Worm (Caenorhabditis elegans): ENCODE measurements around the gene C05D10.4.
A peak's percentile ranks its signal among the peaks of the same experiment; 100 is the strongest.

C05D10.4 gene

ce11 chrIII:6138457-6138856 lies 35.8 kb upstream of the C05D10.4 start:
- TF ChIP-seq nhr-76 (tag; optimal IDR thresholded peaks at IDR 0.05) (no peak), nhr-19 (GFP tag; conservative IDR thresholded peaks at IDR 0.05) (peak; percentile 39; the same call in 1 of the 2 replicates), rnt-1 (tag; optimal IDR thresholded peaks at IDR 0.05) (peak; percentile 50), dpl-1 (GFP tag; optimal IDR thresholded peaks at IDR 0.05) (no peak), lin-14 (GFP tag; optimal IDR thresholded peaks at IDR 0.05) (peak; percentile 86), ces-1 (GFP tag; optimal IDR thresholded peaks at IDR 0.05) (no peak), nhr-71 (tag; optimal IDR thresholded peaks at IDR 0.05) (peak; percentile 56), aly-2 (tag; optimal IDR thresholded peaks at IDR 0.05) (no peak), C04F5.9 (tag; optimal IDR thresholded peaks at IDR 0.05) (no peak), mef-2 (tag; optimal IDR thresholded peaks at IDR 0.05) (no peak), hpl-2 (GFP tag; optimal IDR thresholded peaks at IDR 0.05) (no peak), jun-1 (tag; optimal IDR thresholded peaks at IDR 0.05) (no peak), unc-62 (GFP tag; optimal IDR thresholded peaks at IDR 0.05) (no peak), ztf-4 (tag; optimal IDR thresholded peaks at IDR 0.05) (no peak), alr-1 (tag; optimal IDR thresholded peaks at IDR 0.05; ENCODE audit: borderline replicate concordance) (no peak), ceh-8 (GFP tag; optimal IDR thresholded peaks at IDR 0.05) (no peak), Y116A8C.19 (tag; optimal IDR thresholded peaks at IDR 0.05; ENCODE audit: borderline replicate concordance) (no peak), mdl-1 (tag; optimal IDR thresholded peaks at IDR 0.05) (no peak), pag-3 (tag; optimal IDR thresholded peaks at IDR 0.05; ENCODE audit: borderline replicate concordance, insufficient read depth) (peak; percentile 62), C34B4.2 (tag; optimal IDR thresholded peaks at IDR 0.05) (no peak), irx-1 (tag; optimal IDR thresholded peaks at IDR 0.05) (no peak), fos-1 (tag; optimal IDR thresholded peaks at IDR 0.05) (no peak), pqm-1 (tag; optimal IDR thresholded peaks at IDR 0.05) (no peak), snu-23 (GFP tag; optimal IDR thresholded peaks at IDR 0.05) (peak; percentile 6), ztf-11 (tag; optimal IDR thresholded peaks at IDR 0.05) (no peak), nhr-12 (tag; optimal IDR thresholded peaks at IDR 0.05) (no peak), hlh-4 (tag; optimal IDR thresholded peaks at IDR 0.05) (no peak), nhr-47 (tag; optimal IDR thresholded peaks at IDR 0.05) (peak; percentile 18), xbp-1 (tag; optimal IDR thresholded peaks at IDR 0.05) (no peak), ets-5 (GFP tag; IDR thresholded peaks at IDR 0.05) (no peak), dsc-1 (tag; optimal IDR thresholded peaks at IDR 0.05) (peak; percentile 18), egl-13 (tag; optimal IDR thresholded peaks at IDR 0.05) (no peak), ama-1 (optimal IDR thresholded peaks at IDR 0.05) (no peak), lin-39 (tag; optimal IDR thresholded peaks at IDR 0.05) (no peak), ceh-63 (GFP tag; optimal IDR thresholded peaks at IDR 0.05) (no peak), fkh-8 (tag; optimal IDR thresholded peaks at IDR 0.05) (peak; percentile 11), unc-30 (tag; optimal IDR thresholded peaks at IDR 0.05) (no peak), efl-1 (optimal IDR thresholded peaks at IDR 0.05) (no peak), efl-1 (GFP tag; optimal IDR thresholded peaks at IDR 0.05 in 1 of 2) (peak in 1 of 2 experiments; percentile 22), ceh-88 (GFP tag; IDR thresholded peaks at IDR 0.05) (no peak), nhr-237 (tag; optimal IDR thresholded peaks at IDR 0.05) (no peak), fkh-4 (tag; optimal IDR thresholded peaks at IDR 0.05; ENCODE audit: borderline replicate concordance) (no peak), lir-3 (tag; optimal IDR thresholded peaks at IDR 0.05; ENCODE audit: poor library complexity) (no peak), isw-1 (GFP tag; IDR thresholded peaks at IDR 0.05) (no peak), nhr-20 (tag; optimal IDR thresholded peaks at IDR 0.05) (no peak), ceh-82 (tag; optimal IDR thresholded peaks at IDR 0.05) (no peak)

All from whole organism, L1 larva.